Fruit fly (Drosophila melanogaster): ENCODE data around the gene rtet.
A peak's percentile ranks its signal among the peaks of the same experiment; 100 is the strongest.

rtet gene

DNA sequence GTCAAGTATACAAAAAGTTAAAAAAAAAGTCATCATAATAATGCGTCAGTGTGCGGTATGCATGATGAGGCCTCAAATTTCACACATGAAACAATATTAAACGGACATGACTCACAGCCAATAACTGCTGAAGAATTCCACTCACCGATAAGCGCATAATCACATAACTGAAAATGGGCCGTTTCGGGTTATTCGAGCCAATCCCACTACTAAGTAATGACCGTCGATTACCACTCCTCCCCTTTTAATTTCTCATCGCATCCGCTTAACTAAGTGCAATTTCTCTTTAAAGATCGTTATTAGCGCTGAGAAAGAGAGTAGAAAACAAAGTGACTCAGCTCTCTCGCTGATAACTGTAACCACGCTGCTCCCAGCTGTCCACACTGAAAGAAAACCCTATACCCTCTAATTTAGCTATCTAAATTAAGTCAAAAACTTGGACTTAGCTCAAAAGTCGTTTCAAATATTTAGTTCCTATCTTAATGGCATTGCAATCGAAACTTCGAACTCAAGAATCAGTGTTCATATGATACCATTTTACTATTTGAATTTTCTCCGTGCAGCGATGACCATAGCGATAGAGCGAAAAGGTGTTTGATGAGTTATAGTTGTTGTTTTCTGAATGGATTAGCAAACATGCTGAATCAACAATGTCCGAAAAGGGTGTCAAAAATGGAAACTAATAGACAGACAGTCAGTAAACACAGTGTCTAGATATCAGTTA, 4.7 kb downstream of the rtet start:
- TF ChIP-seq CG3847 (GFP tag; IDR thresholded peaks at IDR 0.05) (peak; percentile 78), gfzf (GFP tag; optimal IDR thresholded peaks at IDR 0.05) (no peak), z (GFP tag; IDR thresholded peaks at IDR 0.05) (no peak), CG34376 (GFP tag; optimal IDR thresholded peaks at IDR 0.05) (no peak), CG3838 (GFP tag; optimal IDR thresholded peaks at IDR 0.05) (peak; percentile 81), CG17612 (GFP tag; IDR thresholded peaks at IDR 0.05) (peak; percentile 36; the same call in 1 of the 2 replicates), sr (GFP tag; IDR thresholded peaks at IDR 0.05) (peak; percentile 76; the same call in 2 of the 3 replicates), CG11560 (tag; IDR thresholded peaks at IDR 0.05) (peak; percentile 53; the same call in 1 of the 3 replicates), dmrt99B (tag; optimal IDR thresholded peaks at IDR 0.05) (peak; percentile 90), lmd (GFP tag; IDR thresholded peaks at IDR 0.05) (peak; percentile 85), CG1647 (GFP tag; optimal IDR thresholded peaks at IDR 0.05) (peak; percentile 92), NC2α (GFP tag; optimal IDR thresholded peaks at IDR 0.05) (peak; percentile 73), Scr (GFP tag; IDR thresholded peaks at IDR 0.05; ENCODE audit: partially characterized antibody) (no peak), jing (GFP tag; optimal IDR thresholded peaks at IDR 0.05) (peak; percentile 81), insv (GFP tag; optimal IDR thresholded peaks at IDR 0.05) (peak in 1 of 2 experiments; percentile 38), CG15696 (tag; optimal IDR thresholded peaks at IDR 0.05) (peak; percentile 82), CG3163 (GFP tag; optimal IDR thresholded peaks at IDR 0.05) (peak; percentile 81), cwo (GFP tag; optimal IDR thresholded peaks at IDR 0.05) (peak; percentile 49), CG15073 (GFP tag; optimal IDR thresholded peaks at IDR 0.05) (no peak), CrebB (tag; optimal IDR thresholded peaks at IDR 0.05) (peak; percentile 86), Optix (GFP tag; IDR thresholded peaks at IDR 0.05) (peak; percentile 83), Deaf1 (tag; optimal IDR thresholded peaks at IDR 0.05) (no peak), sob (GFP tag; IDR thresholded peaks at IDR 0.05) (peak; percentile 89), hb (GFP tag; IDR thresholded peaks at IDR 0.05; ENCODE audit: partially characterized antibody) (no peak), vnd (GFP tag; IDR thresholded peaks at IDR 0.05; ENCODE audit: partially characterized antibody) (no peak), CG4328 (GFP tag; optimal IDR thresholded peaks at IDR 0.05) (no peak), jigr1 (GFP tag; IDR thresholded peaks at IDR 0.05) (peak; percentile 46; the same call in 1 of the 3 replicates), CG32772 (GFP tag; IDR thresholded peaks at IDR 0.05) (peak; percentile 82), CG12236 (GFP tag; optimal IDR thresholded peaks at IDR 0.05) (peak; percentile 88), CG3726 (GFP tag; IDR thresholded peaks at IDR 0.05) (peak; percentile 74; the same call in 1 of the 3 replicates), CG30020 (tag; optimal IDR thresholded peaks at IDR 0.05) (peak; percentile 33), CG30431 (GFP tag; optimal IDR thresholded peaks at IDR 0.05) (peak; percentile 78), CG15269 (tag; optimal IDR thresholded peaks at IDR 0.05) (peak; percentile 91), nerfin-2 (GFP tag; IDR thresholded peaks at IDR 0.05; ENCODE audit: partially characterized antibody) (no peak), CG7987 (GFP tag; optimal IDR thresholded peaks at IDR 0.05) (peak; percentile 93), p53 (GFP tag; optimal IDR thresholded peaks at IDR 0.05) (peak; percentile 46), D19B (GFP tag; optimal IDR thresholded peaks at IDR 0.05) (peak; percentile 55), CG6791 (GFP tag; IDR thresholded peaks at IDR 0.05; ENCODE audit: partially characterized antibody) (no peak), en (GFP tag; optimal IDR thresholded peaks at IDR 0.05) (peak; percentile 79), Doc2 (GFP tag; IDR thresholded peaks at IDR 0.05) (no peak), Elba2 (GFP tag; optimal IDR thresholded peaks at IDR 0.05) (peak; percentile 14), CG10543 (GFP tag; optimal IDR thresholded peaks at IDR 0.05) (no peak), CG10147 (GFP tag; optimal IDR thresholded peaks at IDR 0.05) (peak; percentile 51), H15 (GFP tag; IDR thresholded peaks at IDR 0.05) (peak; percentile 84), psq (GFP tag; optimal IDR thresholded peaks at IDR 0.05) (peak; percentile 61), Abd-B (GFP tag; optimal IDR thresholded peaks at IDR 0.05) (peak; percentile 73), toy (GFP tag; IDR thresholded peaks at IDR 0.05) (peak; percentile 68), ci (GFP tag; IDR thresholded peaks at IDR 0.05) (peak; percentile 94), pros (GFP tag; optimal IDR thresholded peaks at IDR 0.05) (no peak)
